Fruit fly (Drosophila melanogaster) whole organism, prepupa: Measurements from ENCODE around the gene Cyp4ac3.

Experiments
- Blimp-1 ChIP-seq: fragments of 200-800 bp; sonication (Bioruptor generic); optimal IDR thresholded peaks from 3 replicates; lab custom pipeline; 2017; ENCODE audit warnings: missing biosample characterization, missing genetic modification characterization, mild to moderate bottlenecking, moderate library complexity, missing genetic modification reagents
- CG31627 ChIP-seq: fragments of 200-800 bp; sonication (Bioruptor generic); optimal IDR thresholded peaks from 3 replicates; lab custom pipeline; 2016; ENCODE audit warnings: missing biosample characterization, missing genetic modification characterization

- no peak for TF ChIP-seq Blimp-1 (GFP tag; lab: Kevin White, UChicago)
- TF ChIP-seq CG31627 (GFP tag; lab: Kevin White, UChicago), result no peak
Observed at dm6 chr2L:5285860-5286259, 17.6 kb downstream of the Cyp4ac3 start.
